Fruit fly (Drosophila melanogaster) whole organism, embryonic: ENCODE results near the gene CG9302.
A peak's percentile ranks its signal among the peaks of the same experiment; 100 is the strongest.

Source experiments
- CG12744 ChIP-seq: fragments of 200-800 bp; sonication (Bioruptor generic); optimal IDR thresholded peaks from 2 replicates; lab custom pipeline; 2016; ENCODE audit warnings: missing biosample characterization, missing genetic modification characterization
- Xbp1 ChIP-seq: fragments of 200-800 bp; sonication (Bioruptor generic); optimal IDR thresholded peaks from 3 replicates; lab custom pipeline; 2016; ENCODE audit warnings: missing biosample characterization, mild to moderate bottlenecking, missing genetic modification characterization
- ewg ChIP-seq: fragments of 200-800 bp; sonication (Bioruptor generic); optimal IDR thresholded peaks from 3 replicates; lab custom pipeline; 2017; ENCODE audit warnings: mild to moderate bottlenecking, missing biosample characterization, missing genetic modification reagents, missing genetic modification characterization

- TF ChIP-seq CG12744 (GFP tag; lab: Kevin White, UChicago) (no peak), ewg (no peak), Xbp1 (GFP tag; lab: Kevin White, UChicago) (peak; percentile 8)
Observed at dm6 chr2L:13382351-13383029, 4.2 kb upstream of the CG9302 start, which contains the start of gene loqs.
